Fruit fly (Drosophila melanogaster) whole organism, embryonic: ENCODE measurements around the gene dls.

Experiments
- Aef1 ChIP-seq: fragments of 200-800 bp; sonication (Bioruptor generic); IDR thresholded peaks from 3 replicates; pipeline ENCODE4 v1.3.6; 2022; ENCODE audit warnings: missing biosample characterization, missing genetic modification characterization
- Atf3 ChIP-seq: fragments of 200-800 bp; sonication (Bioruptor generic); optimal IDR thresholded peaks from 3 replicates; lab custom pipeline; 2016; ENCODE audit warnings: missing biosample characterization, missing genetic modification characterization
- Bdp1 ChIP-seq: fragments of 200-800 bp; sonication (Bioruptor generic); optimal IDR thresholded peaks from 3 replicates; lab custom pipeline; 2016; ENCODE audit warnings: missing biosample characterization, missing genetic modification characterization
- CG12104 ChIP-seq: fragments of 200-800 bp; sonication (Bioruptor generic); optimal IDR thresholded peaks from 3 replicates; lab custom pipeline; 2016; ENCODE audit warnings: missing biosample characterization, missing genetic modification characterization
- CG12236 ChIP-seq: fragments of 200-800 bp; sonication (Bioruptor generic); optimal IDR thresholded peaks from 2 replicates; lab custom pipeline; 2016; ENCODE audit warnings: missing biosample characterization, missing genetic modification characterization
- CG12769 ChIP-seq: fragments of 200-800 bp; sonication (Bioruptor generic); optimal IDR thresholded peaks from 2 replicates; lab custom pipeline; 2019; ENCODE audit warnings: missing biosample characterization, mild to moderate bottlenecking, missing genetic modification characterization, moderate library complexity
- CG14014 ChIP-seq: fragments of 200-800 bp; sonication (Bioruptor generic); IDR thresholded peaks from 2 replicates; pipeline ENCODE4 v1.3.6; 2022; ENCODE audit warnings: missing biosample characterization, missing genetic modification characterization
- CG14667 ChIP-seq: fragments of 200-800 bp; sonication (Bioruptor generic); IDR thresholded peaks from 2 replicates; pipeline ENCODE4 v1.3.6; 2022; ENCODE audit warnings: missing biosample characterization, missing genetic modification characterization
- CG15514 ChIP-seq: fragments of 200-800 bp; sonication (Bioruptor generic); optimal IDR thresholded peaks from 3 replicates; lab custom pipeline; 2017; ENCODE audit warnings: missing biosample characterization, missing genetic modification characterization, mild to moderate bottlenecking, moderate library complexity, missing genetic modification reagents
- CG17612 ChIP-seq: fragments of 200-800 bp; sonication (Bioruptor generic); IDR thresholded peaks from 2 replicates; pipeline ENCODE4 v1.3.6; 2022; ENCODE audit warnings: missing biosample characterization, missing genetic modification characterization
- CG1832 ChIP-seq: fragments of 200-800 bp; sonication (Bioruptor generic); optimal IDR thresholded peaks from 2 replicates; lab custom pipeline; 2017; ENCODE audit warnings: missing biosample characterization, mild to moderate bottlenecking, missing genetic modification characterization, inconsistent platforms
- CG32767 ChIP-seq: fragments of 200-800 bp; sonication (Bioruptor generic); IDR thresholded peaks from 2 replicates; pipeline ENCODE4 v1.3.6; 2022; ENCODE audit warnings: missing biosample characterization, missing genetic modification characterization
- CG3995 ChIP-seq: fragments of 200-800 bp; sonication (Bioruptor generic); optimal IDR thresholded peaks from 3 replicates; lab custom pipeline; 2016; ENCODE audit warnings: missing biosample characterization, missing genetic modification characterization
- CG5180 ChIP-seq: fragments of 200-800 bp; sonication (Bioruptor generic); optimal IDR thresholded peaks from 3 replicates; lab custom pipeline; 2017; ENCODE audit warnings: missing biosample characterization, missing genetic modification characterization, mild to moderate bottlenecking, moderate library complexity, missing genetic modification reagents
- CG7372 ChIP-seq: fragments of 200-800 bp; sonication (Bioruptor generic); IDR thresholded peaks from 2 replicates; pipeline ENCODE4 v1.3.6; 2022; ENCODE audit warnings: missing biosample characterization, missing genetic modification characterization
- CG8388 ChIP-seq: fragments of 200-800 bp; sonication (Bioruptor generic); optimal IDR thresholded peaks from 2 replicates; lab custom pipeline; 2019; ENCODE audit warnings: missing biosample characterization, mild to moderate bottlenecking, missing genetic modification characterization, moderate library complexity
- CG8765 ChIP-seq: fragments of 200-800 bp; sonication (Bioruptor generic); IDR thresholded peaks from 2 replicates; pipeline ENCODE4 v1.3.6; 2022; ENCODE audit warnings: missing biosample characterization, missing genetic modification characterization
- CG9215 ChIP-seq: fragments of 200-800 bp; sonication (Bioruptor generic); IDR thresholded peaks from 2 replicates; pipeline ENCODE4 v1.3.6; 2022; ENCODE audit warnings: missing biosample characterization, missing genetic modification characterization
- CG9609 ChIP-seq: fragments of 200-800 bp; sonication (Bioruptor generic); optimal IDR thresholded peaks from 3 replicates; lab custom pipeline; 2016; ENCODE audit warnings: missing biosample characterization, missing genetic modification characterization
- CkIIα-i1 ChIP-seq: fragments of 200-800 bp; sonication (Bioruptor generic); IDR thresholded peaks from 2 replicates; pipeline ENCODE4 v1.3.6; 2022; ENCODE audit warnings: missing biosample characterization, missing genetic modification characterization
- Ets97D ChIP-seq: fragments of 200-800 bp; sonication (Bioruptor generic); optimal IDR thresholded peaks from 3 replicates; lab custom pipeline; 2016; ENCODE audit warnings: missing biosample characterization, missing genetic modification characterization
- Gug ChIP-seq: fragments of 200-800 bp; sonication (Bioruptor generic); IDR thresholded peaks from 4 replicates; pipeline ENCODE4 v1.3.6; 2022; ENCODE audit warnings: missing biosample characterization, missing genetic modification characterization
- HLH3B ChIP-seq: fragments of 200-800 bp; sonication (Bioruptor generic); IDR thresholded peaks from 2 replicates; pipeline ENCODE4 v1.3.6; 2022; ENCODE audit warnings: missing biosample characterization, missing genetic modification characterization
- HmgD ChIP-seq: fragments of 200-800 bp; sonication (Bioruptor generic); optimal IDR thresholded peaks from 3 replicates; lab custom pipeline; 2016; ENCODE audit warnings: missing biosample characterization, missing genetic modification characterization
- HmgZ ChIP-seq: fragments of 200-800 bp; sonication (Bioruptor generic); optimal IDR thresholded peaks from 2 replicates; lab custom pipeline; 2018; ENCODE audit warnings: missing biosample characterization, mild to moderate bottlenecking, missing genetic modification characterization
- Mrtf ChIP-seq: fragments of 200-800 bp; sonication (Bioruptor generic); IDR thresholded peaks from 3 replicates; pipeline ENCODE4 v1.3.6; 2022; ENCODE audit warnings: missing biosample characterization, missing genetic modification characterization
- NC2α ChIP-seq: fragments of 200-800 bp; sonication (Bioruptor generic); optimal IDR thresholded peaks from 2 replicates; lab custom pipeline; 2016; ENCODE audit warnings: missing biosample characterization, missing genetic modification characterization
- Neu2 ChIP-seq: fragments of 200-800 bp; sonication (Bioruptor generic); optimal IDR thresholded peaks from 3 replicates; lab custom pipeline; 2016; ENCODE audit warnings: missing biosample characterization, missing genetic modification characterization, borderline replicate concordance
- Scr ChIP-seq: fragments of 200-800 bp; sonication (Bioruptor generic); IDR thresholded peaks from 2 replicates; pipeline ENCODE4 v1.3.6; 2022; ENCODE audit warnings: missing biosample characterization, missing genetic modification characterization; ENCODE audit not compliant: partially characterized antibody
- Xrp1 ChIP-seq: fragments of 200-800 bp; sonication (Bioruptor generic); IDR thresholded peaks from 2 replicates; pipeline ENCODE4 v1.3.6; 2022; ENCODE audit warnings: missing biosample characterization, missing genetic modification characterization
- ab ChIP-seq: fragments of 200-800 bp; sonication (Bioruptor generic); optimal IDR thresholded peaks from 2 replicates; lab custom pipeline; 2016; ENCODE audit warnings: missing biosample characterization, missing genetic modification characterization
- ara ChIP-seq: fragments of 200-800 bp; sonication (Bioruptor generic); IDR thresholded peaks from 2 replicates; pipeline ENCODE4 v1.3.6; 2022; ENCODE audit warnings: missing biosample characterization, missing genetic modification characterization
- cad ChIP-seq: fragments of >200 bp; optimal IDR thresholded peaks from 2 replicates; lab custom pipeline; 2017; ENCODE audit warnings: missing biosample characterization, missing genetic modification characterization
- dan ChIP-seq: fragments of 200-800 bp; sonication (Bioruptor generic); IDR thresholded peaks from 2 replicates; pipeline ENCODE4 v1.3.6; 2022; ENCODE audit warnings: missing biosample characterization, missing genetic modification characterization
- fd102C ChIP-seq: fragments of 200-800 bp; sonication (Bioruptor generic); optimal IDR thresholded peaks from 2 replicates; lab custom pipeline; 2018; ENCODE audit warnings: missing biosample characterization, mild to moderate bottlenecking, missing genetic modification characterization, moderate library complexity
- gfzf ChIP-seq: fragments of 200-800 bp; sonication (Bioruptor generic); optimal IDR thresholded peaks from 2 replicates; lab custom pipeline; 2016; ENCODE audit warnings: missing biosample characterization, mild to moderate bottlenecking, missing genetic modification characterization, moderate library complexity
- gro ChIP-seq: fragments of 200-800 bp; sonication (Bioruptor generic); optimal IDR thresholded peaks from 2 replicates; lab custom pipeline; 2016; ENCODE audit warnings: missing biosample characterization, missing genetic modification characterization
- lbe ChIP-seq: fragments of 200-800 bp; sonication (Bioruptor generic); optimal IDR thresholded peaks from 2 replicates; lab custom pipeline; 2016; ENCODE audit warnings: missing biosample characterization, mild to moderate bottlenecking, missing genetic modification characterization
- mam ChIP-seq: fragments of 200-800 bp; sonication (Bioruptor generic); optimal IDR thresholded peaks from 3 replicates; lab custom pipeline; 2016; ENCODE audit warnings: missing biosample characterization, missing genetic modification characterization
- mirr ChIP-seq: fragments of 200-800 bp; sonication (Bioruptor generic); optimal IDR thresholded peaks from 3 replicates; lab custom pipeline; 2018; ENCODE audit warnings: missing biosample characterization, mild to moderate bottlenecking, missing genetic modification characterization
- mld ChIP-seq: fragments of 200-800 bp; sonication (Bioruptor generic); IDR thresholded peaks from 3 replicates; pipeline ENCODE4 v1.3.6; 2022; ENCODE audit warnings: missing biosample characterization, missing genetic modification characterization; ENCODE audit not compliant: partially characterized antibody
- pan ChIP-seq, 4 experiments: fragments of >200 bp in 3 of 4; fragments of 200-800 bp in 1 of 4; sonication (Bioruptor generic) in 1 of 4; optimal IDR thresholded peaks in 3 of 4; IDR thresholded peaks in 1 of 4; 2 replicates each; pipeline versions ENCODE4 v1.3.6 to Lab custom; 2017 to 2022; ENCODE audit warnings: missing biosample characterization in 2 of 4, missing genetic modification characterization in 2 of 4, mixed read lengths in 1 of 4
- sd ChIP-seq: fragments of 200-800 bp; sonication (Bioruptor generic); optimal IDR thresholded peaks from 3 replicates; lab custom pipeline; 2018; ENCODE audit warnings: missing biosample characterization, mild to moderate bottlenecking, missing genetic modification characterization, moderate library complexity
- sens ChIP-seq: fragments of 200-800 bp; sonication (Bioruptor generic); peaks from one replicate; lab custom pipeline; 2016; ENCODE audit warnings: missing biosample characterization, missing genetic modification characterization
- slbo ChIP-seq: fragments of 200-800 bp; sonication (Bioruptor generic); IDR thresholded peaks from 2 replicates; pipeline ENCODE4 v1.3.6; 2022; ENCODE audit warnings: missing biosample characterization, missing genetic modification characterization
- slp2 ChIP-seq: fragments of 200-800 bp; sonication (Bioruptor generic); optimal IDR thresholded peaks from 2 replicates; lab custom pipeline; 2016; ENCODE audit warnings: missing biosample characterization, missing genetic modification characterization
- sna ChIP-seq: fragments of 200-800 bp; sonication (Bioruptor generic); IDR thresholded peaks from 2 replicates; pipeline ENCODE4 v1.3.6; 2022; ENCODE audit warnings: missing biosample characterization, missing genetic modification characterization; ENCODE audit not compliant: partially characterized antibody
- so ChIP-seq: fragments of 200-800 bp; sonication (Bioruptor generic); IDR thresholded peaks from 3 replicates; pipeline ENCODE4 v1.3.6; 2022; ENCODE audit warnings: missing biosample characterization, missing genetic modification characterization
- tll ChIP-seq, 2 experiments: fragments of 200-800 bp in 1 of 2; fragments of >200 bp in 1 of 2; sonication (Bioruptor generic) in 1 of 2; optimal IDR thresholded peaks; 2 replicates each; lab custom pipeline; 2017 to 2019; ENCODE audit warnings: missing biosample characterization in 2 of 2, missing genetic modification characterization in 2 of 2, mild to moderate bottlenecking in 1 of 2, moderate library complexity in 1 of 2

Gene dls

DNA sequence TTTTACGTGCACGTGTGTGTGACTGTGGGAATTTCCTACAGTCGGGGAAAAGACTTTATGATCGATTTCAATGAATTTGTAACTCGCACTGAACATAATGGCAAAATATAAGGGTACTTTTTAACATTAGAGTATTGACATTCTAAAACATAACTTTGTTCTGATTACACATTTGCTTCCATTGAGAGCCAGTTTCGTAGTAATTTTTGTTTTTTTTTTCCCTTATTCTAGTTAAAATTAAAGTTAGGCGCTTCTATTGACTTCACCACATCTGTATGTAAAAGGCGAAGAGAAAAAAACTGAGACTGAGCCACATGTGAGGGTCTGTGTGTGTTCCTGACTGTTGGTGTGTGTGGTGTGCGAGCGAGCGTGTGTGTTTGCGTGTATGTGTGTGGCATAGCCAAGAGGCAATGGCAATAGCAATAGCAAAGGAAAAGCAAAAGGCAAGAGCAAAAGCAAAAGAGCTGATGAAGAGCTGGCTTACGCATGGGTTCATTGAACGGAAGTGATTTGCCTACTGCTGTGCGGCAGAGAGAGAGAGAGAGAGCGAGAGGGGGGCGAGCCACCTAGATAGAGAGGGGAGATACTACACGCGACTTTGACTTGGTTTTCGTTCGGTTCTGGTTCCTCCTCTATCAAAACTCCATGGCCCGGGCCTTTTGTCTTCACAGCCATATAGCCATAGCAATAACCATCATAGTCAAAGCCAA is 39.1 kb upstream of the dls start (continued):
- TF ChIP-seq cad (GFP tag; lab: Kevin White, UChicago) (no peak), Neu2 (GFP tag; lab: Kevin White, UChicago) (no peak), CG9215 (GFP tag; lab: Robert Waterston, UW) (peak; percentile 69), dan (GFP tag; lab: Robert Waterston, UW) (no peak), mirr (GFP tag; lab: Kevin White, UChicago) (peak; percentile 1), tll (GFP tag; optimal IDR thresholded peaks at IDR 0.05; lab: Kevin White, UChicago) (no peak), CG8388 (peak; percentile 60), CG9609 (GFP tag; lab: Kevin White, UChicago) (peak; percentile 48), HLH3B (GFP tag; lab: Robert Waterston, UW) (peak; percentile 66), sens (GFP tag; lab: Kevin White, UChicago) (peak; percentile 87), CG17612 (GFP tag; lab: Robert Waterston, UW) (peak; percentile 16; the same call in 1 of the 2 replicates), NC2α (peak; percentile 12), CkIIα-i1 (GFP tag; lab: Robert Waterston, UW) (no peak), slbo (GFP tag; lab: Robert Waterston, UW) (peak; percentile 75), so (GFP tag; lab: Robert Waterston, UW) (peak; percentile 87), CG32767 (GFP tag; lab: Robert Waterston, UW) (peak; percentile 66; the same call in 1 of the 2 replicates), HmgZ (tag; lab: Kevin White, UChicago) (peak; percentile 73), CG8765 (GFP tag; lab: Robert Waterston, UW) (no peak), CG12104 (peak; percentile 51), CG7372 (GFP tag; lab: Robert Waterston, UW) (no peak), Scr (no peak), Gug (peak; percentile 26; the same call in 1 of the 4 replicates), CG15514 (GFP tag; lab: Kevin White, UChicago) (peak; percentile 61), gro (peak; percentile 47), ara (no peak), Ets97D (GFP tag; lab: Kevin White, UChicago) (no peak), CG14014 (peak; percentile 55), CG12236 (GFP tag; lab: Kevin White, UChicago) (peak; percentile 52), slp2 (peak; percentile 59), Bdp1 (GFP tag; lab: Kevin White, UChicago) (peak; percentile 34), mld (GFP tag; lab: Robert Waterston, UW) (no peak), mam (GFP tag; lab: Kevin White, UChicago) (peak; percentile 85), pan (optimal IDR thresholded peaks at IDR 0.05; lab: Kevin White, UChicago) (no peak), pan (GFP tag; optimal IDR thresholded peaks at IDR 0.05 in 1 of 2, IDR thresholded peaks at IDR 0.05 in 1 of 2) (peak in 1 of 2 experiments; percentile 52), CG3995 (GFP tag; lab: Kevin White, UChicago) (peak; percentile 40), ab (GFP tag; lab: Kevin White, UChicago) (peak; percentile 22), lbe (GFP tag; lab: Kevin White, UChicago) (no peak), CG1832 (GFP tag; lab: Kevin White, UChicago) (peak; percentile 72), fd102C (GFP tag; lab: Kevin White, UChicago) (no peak), Mrtf (GFP tag; lab: Robert Waterston, UW) (peak; percentile 33; the same call in 1 of the 3 replicates), Atf3 (GFP tag; lab: Kevin White, UChicago) (no peak), HmgD (peak; percentile 5), sd (tag; lab: Kevin White, UChicago) (peak; percentile 49), CG12769 (tag; lab: Kevin White, UChicago) (peak; percentile 19), Xrp1 (no peak; the same call in 1 of the 2 replicates), CG5180 (GFP tag; lab: Kevin White, UChicago) (peak; percentile 45), CG14667 (GFP tag; lab: Robert Waterston, UW) (no peak), sna (GFP tag; lab: Robert Waterston, UW) (no peak), Aef1 (GFP tag; lab: Robert Waterston, UW) (no peak; the same call in 1 of the 3 replicates), gfzf (GFP tag; lab: Kevin White, UChicago) (no peak)
